Worm (Caenorhabditis elegans): Measurements from ENCODE around the gene fbxa-90.

DNA sequence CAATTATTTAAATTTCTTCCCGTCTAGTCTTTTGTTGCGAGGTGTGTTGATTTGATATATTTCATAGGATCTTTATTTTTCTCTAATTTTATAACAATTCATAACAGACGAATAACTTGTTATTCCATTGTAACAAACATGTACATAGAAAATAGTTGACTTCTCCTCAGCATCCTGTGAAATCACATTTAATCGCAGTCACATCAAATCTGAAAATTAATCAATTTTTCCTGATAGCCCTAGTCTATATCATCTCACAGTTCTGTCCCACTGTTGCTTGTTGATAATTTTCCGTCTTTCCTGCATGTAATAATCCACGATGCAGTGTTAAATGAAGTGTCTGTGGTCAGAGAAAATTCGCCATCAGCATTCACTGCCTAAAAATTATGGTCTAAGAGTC, 21.2 kb downstream of the fbxa-90 start:
- TF ChIP-seq lsy-2 (tag; optimal IDR thresholded peaks at IDR 0.05) = no peak
- TF ChIP-seq ztf-4 (tag; optimal IDR thresholded peaks at IDR 0.05) = no peak
- TF ChIP-seq hlh-17 (GFP tag; optimal IDR thresholded peaks at IDR 0.05; ENCODE audit: borderline replicate concordance) = no peak
- TF ChIP-seq snpc-4 (tag; optimal IDR thresholded peaks at IDR 0.05) = no peak
- no peak for TF ChIP-seq nhr-77 (tag; optimal IDR thresholded peaks at IDR 0.05)
- TF ChIP-seq nhr-237 (tag; optimal IDR thresholded peaks at IDR 0.05) = no peak
- TF ChIP-seq nhr-85 (tag) = no peak
